Worm (Caenorhabditis elegans) whole organism, young adult: ENCODE measurements around the gene T23F11.4.

Experiments used
- B0336.3 ChIP-seq: fragments of 200-800 bp; sonication (Bioruptor generic); IDR thresholded peaks from 2 replicates; pipeline ENCODE4 v1.3.6; 2022; ENCODE audit warnings: missing genetic modification characterization, missing compliant biosample characterization
- C17E4.6 ChIP-seq: fragments of 200-800 bp; sonication (Bioruptor generic); IDR thresholded peaks from 2 replicates; pipeline ENCODE4 v1.3.6; 2022; ENCODE audit warnings: missing genetic modification reagents, missing genetic modification characterization, missing compliant biosample characterization
- D2030.7 ChIP-seq: fragments of 200-800 bp; sonication (Bioruptor generic); IDR thresholded peaks from 2 replicates; pipeline ENCODE4 v1.3.6; 2022; ENCODE audit warnings: missing genetic modification reagents, missing genetic modification characterization, missing compliant biosample characterization
- F33H1.4 ChIP-seq: fragments of 200-800 bp; sonication (Bioruptor generic); IDR thresholded peaks from 2 replicates; pipeline ENCODE4 v1.3.6; 2022; ENCODE audit warnings: missing genetic modification reagents, missing genetic modification characterization, missing compliant biosample characterization
- F37B4.10 ChIP-seq: fragments of 200-800 bp; sonication (Bioruptor generic); IDR thresholded peaks from 2 replicates; pipeline ENCODE4 v1.3.6; 2022; ENCODE audit warnings: missing genetic modification characterization, missing compliant biosample characterization
- F39B2.1 ChIP-seq: fragments of 200-800 bp; sonication (Bioruptor generic); IDR thresholded peaks from 2 replicates; pipeline ENCODE4 v1.3.6; 2022; ENCODE audit warnings: missing genetic modification reagents, missing genetic modification characterization, missing compliant biosample characterization
- F57A8.1 ChIP-seq: fragments of 200-800 bp; sonication (Bioruptor generic); optimal IDR thresholded peaks from 2 replicates; lab custom pipeline; 2018; ENCODE audit warnings: mild to moderate bottlenecking, missing genetic modification characterization, moderate library complexity, missing compliant biosample characterization
- K12H6.12 ChIP-seq: fragments of 200-800 bp; sonication (Bioruptor generic); optimal IDR thresholded peaks from 2 replicates; lab custom pipeline; 2018; ENCODE audit warnings: mild to moderate bottlenecking, missing genetic modification characterization, missing compliant biosample characterization
- T07F8.4 ChIP-seq: sonication (generic microtip); optimal IDR thresholded peaks from 2 replicates; lab custom pipeline; 2016; ENCODE audit warnings: mild to moderate bottlenecking, missing genetic modification characterization, moderate library complexity, missing compliant biosample characterization
- Y56A3A.18 ChIP-seq: fragments of 200-800 bp; sonication (Bioruptor generic); IDR thresholded peaks from 2 replicates; pipeline ENCODE4 v1.3.6; 2022; ENCODE audit warnings: missing genetic modification reagents, missing genetic modification characterization, missing compliant biosample characterization
- aptf-2 ChIP-seq: fragments of 200-800 bp; sonication (Bioruptor generic); conservative IDR thresholded peaks from 2 replicates; pipeline ENCODE4 v1.3.6; 2022; ENCODE audit warnings: missing genetic modification reagents, missing genetic modification characterization, missing compliant biosample characterization
- atf-7 ChIP-seq: sonication (generic microtip); optimal IDR thresholded peaks from 2 replicates; lab custom pipeline; 2017; ENCODE audit warnings: mild to moderate bottlenecking, missing genetic modification characterization, missing compliant biosample characterization
- cebp-1 ChIP-seq, 2 experiments: fragments of 200-800 bp in 1 of 2; sonication (Bioruptor generic) in 1 of 2; sonication (generic microtip) in 1 of 2; IDR thresholded peaks in 1 of 2; optimal IDR thresholded peaks in 1 of 2; 2 replicates each; pipeline versions ENCODE4 v1.3.6 to Lab custom; 2017 to 2022; ENCODE audit warnings: missing compliant biosample characterization in 2 of 2, missing genetic modification characterization in 2 of 2, mild to moderate bottlenecking in 1 of 2, missing genetic modification reagents in 1 of 2, moderate library complexity in 1 of 2
- ceh-27 ChIP-seq: fragments of 200-800 bp; sonication (Bioruptor generic); optimal IDR thresholded peaks from 2 replicates; lab custom pipeline; 2018; ENCODE audit warnings: mild to moderate bottlenecking, missing genetic modification characterization, moderate library complexity, missing compliant biosample characterization
- egl-18 ChIP-seq: fragments of 200-800 bp; sonication (Bioruptor generic); IDR thresholded peaks from 2 replicates; pipeline ENCODE4 v1.3.6; 2022; ENCODE audit warnings: missing genetic modification reagents, missing genetic modification characterization, missing compliant biosample characterization
- ekl-4 ChIP-seq: fragments of 200-800 bp; sonication (Bioruptor generic); IDR thresholded peaks from 2 replicates; pipeline ENCODE4 v1.3.6; 2022; ENCODE audit warnings: missing genetic modification reagents, missing genetic modification characterization, missing compliant biosample characterization
- him-1 ChIP-seq: sonication (generic microtip); optimal IDR thresholded peaks from 2 replicates; lab custom pipeline; 2016; ENCODE audit warnings: missing genotype, missing genetic modification reagents, missing genetic modification characterization, missing compliant biosample characterization
- hlh-12 ChIP-seq: sonication (generic microtip); optimal IDR thresholded peaks from 2 replicates; lab custom pipeline; 2016; ENCODE audit warnings: missing genetic modification characterization, missing compliant biosample characterization
- hsf-1 ChIP-seq: fragments of 200-800 bp; sonication (Bioruptor generic); IDR thresholded peaks from 2 replicates; pipeline ENCODE4 v1.3.6; 2022; ENCODE audit warnings: missing genetic modification reagents, missing genetic modification characterization, missing compliant biosample characterization
- lin-35 ChIP-seq, 3 experiments: fragments of 150-350 bp in 2 of 3; sonication (generic microtip) in 1 of 3; optimal IDR thresholded peaks; 2 replicates each; lab custom pipeline; 2014 to 2018; ENCODE audit warnings: missing biosample characterization in 3 of 3, missing genetic modification characterization in 3 of 3, missing genetic modification reagents in 3 of 3
- lin-40 ChIP-seq: sonication (generic microtip); optimal IDR thresholded peaks from 2 replicates; lab custom pipeline; 2016; ENCODE audit warnings: missing genetic modification characterization, mild to moderate bottlenecking, missing compliant biosample characterization, missing genotype, missing genetic modification reagents
- madf-10 ChIP-seq: sonication (generic microtip); optimal IDR thresholded peaks from 2 replicates; lab custom pipeline; 2016; ENCODE audit warnings: mild to moderate bottlenecking, missing genetic modification characterization, missing compliant biosample characterization
- mcd-1 ChIP-seq: fragments of 200-800 bp; sonication (Bioruptor generic); IDR thresholded peaks from 2 replicates; pipeline ENCODE4 v1.3.6; 2022; ENCODE audit warnings: missing genetic modification reagents, missing genetic modification characterization, missing compliant biosample characterization
- mxl-1 ChIP-seq: sonication (generic microtip); optimal IDR thresholded peaks from 2 replicates; lab custom pipeline; 2016; ENCODE audit warnings: missing genetic modification characterization, missing compliant biosample characterization
- nhr-80 ChIP-seq: sonication (generic microtip); optimal IDR thresholded peaks from 2 replicates; lab custom pipeline; 2016; ENCODE audit warnings: missing genetic modification characterization, missing compliant biosample characterization
- pbrm-1 ChIP-seq: fragments of 200-800 bp; sonication (Bioruptor generic); IDR thresholded peaks from 2 replicates; pipeline ENCODE4 v1.3.6; 2022; ENCODE audit warnings: missing genetic modification reagents, missing genetic modification characterization, missing compliant biosample characterization
- rcor-1 ChIP-seq: fragments of 200-800 bp; sonication (Bioruptor generic); IDR thresholded peaks from 2 replicates; pipeline ENCODE4 v1.3.6; 2022; ENCODE audit warnings: missing genetic modification reagents, missing genetic modification characterization, missing compliant biosample characterization
- rec-8 ChIP-seq, 2 experiments: sonication (generic microtip); optimal IDR thresholded peaks; 2 replicates each; lab custom pipeline; 2016; ENCODE audit warnings: mild to moderate bottlenecking in 2 of 2, missing genetic modification characterization in 2 of 2, missing genetic modification reagents in 2 of 2, missing genotype in 2 of 2, missing biosample characterization in 1 of 2, missing compliant biosample characterization in 1 of 2, moderate library complexity in 1 of 2
- repo-1 ChIP-seq: sonication (generic microtip); optimal IDR thresholded peaks from 2 replicates; lab custom pipeline; 2017; ENCODE audit warnings: mild to moderate bottlenecking, missing genetic modification characterization, missing compliant biosample characterization
- snpc-1.3 ChIP-seq: sonication (generic microtip); optimal IDR thresholded peaks from 2 replicates; lab custom pipeline; 2017; ENCODE audit warnings: missing genetic modification characterization, mild to moderate bottlenecking, missing compliant biosample characterization, antibody characterized with exemption, moderate library complexity, missing genotype, missing genetic modification reagents; ENCODE audit not compliant: insufficient read depth
- snpc-4 ChIP-seq, 5 experiments: fragments of 150-350 bp in 1 of 5; sonication (generic microtip) in 4 of 5; optimal IDR thresholded peaks; 2 replicates each; lab custom pipeline; 2014 to 2018; ENCODE audit warnings: missing genetic modification characterization in 5 of 5, missing biosample characterization in 3 of 5, antibody characterized with exemption in 2 of 5, mild to moderate bottlenecking in 2 of 5, missing compliant biosample characterization in 2 of 5, missing genotype in 2 of 5, moderate library complexity in 2 of 5, missing genetic modification reagents in 1 of 5
- somi-1 ChIP-seq: fragments of 200-800 bp; sonication (Bioruptor generic); optimal IDR thresholded peaks from 2 replicates; lab custom pipeline; 2018; ENCODE audit warnings: mild to moderate bottlenecking, missing genetic modification characterization, missing compliant biosample characterization
- unc-62 ChIP-seq: fragments of 150-350 bp; optimal IDR thresholded peaks from 2 replicates; lab custom pipeline; 2014; ENCODE audit warnings: missing biosample characterization, missing genetic modification reagents, missing genetic modification characterization
- zfh-2 ChIP-seq: fragments of 200-800 bp; sonication (Bioruptor generic); conservative IDR thresholded peaks from 2 replicates; pipeline ENCODE4 v1.3.6; 2022; ENCODE audit warnings: missing genetic modification reagents, missing genetic modification characterization, missing compliant biosample characterization
- ztf-26 ChIP-seq: sonication (generic microtip); optimal IDR thresholded peaks from 2 replicates; lab custom pipeline; 2017; ENCODE audit warnings: missing genetic modification characterization, missing compliant biosample characterization

T23F11.4 gene

ce11 chrIII:4659426-4659825, 5.7 kb downstream of the T23F11.4 start:
- TF ChIP-seq him-1 (tag; lab: Kevin White, UChicago) (no peak), somi-1 (GFP tag; lab: Kevin White, UChicago) (no peak), ceh-27 (peak; percentile 72)
- TF ChIP-seq, all 124 proteins: peak for 1

DNA sequence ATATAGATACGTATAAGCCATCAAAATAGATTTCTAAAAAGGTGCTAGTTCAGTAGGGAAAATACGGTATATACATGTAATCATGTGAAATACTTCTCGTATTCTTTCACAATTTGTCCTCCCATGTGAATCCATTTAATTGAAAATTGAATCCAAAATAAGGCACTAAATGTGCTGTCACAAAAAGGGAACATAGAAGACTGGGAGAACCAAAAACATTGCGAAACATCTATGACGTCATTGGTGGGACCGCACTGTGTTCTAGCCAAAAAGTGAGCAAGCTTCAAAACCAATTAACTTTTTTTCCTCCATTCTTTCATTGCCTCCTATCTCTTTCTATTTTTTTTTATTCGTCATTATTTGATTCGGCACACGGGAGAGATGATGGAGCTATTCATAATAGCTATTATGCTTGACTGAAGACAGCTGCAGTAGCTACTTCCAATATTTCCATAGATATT, 6.8 kb downstream of the T23F11.4 start, which contains the start of gene cdka-1:
Gene cdka-1, plus strand, starts transcription at position 411 of the 461 bp plus-strand sequence.
- TF ChIP-seq lin-35 (GFP tag; optimal IDR thresholded peaks at IDR 0.05; lab: Kevin White, UChicago) (peak in 1 of 3 experiments; percentile 45), atf-7 (tag; lab: Kevin White, UChicago) (peak; percentile 47), hsf-1 (GFP tag; lab: Robert Waterston, UW) (no peak), egl-18 (no peak), rec-8 (tag; optimal IDR thresholded peaks at IDR 0.05; lab: Kevin White, UChicago) (no peak), B0336.3 (GFP tag; lab: Robert Waterston, UW) (no peak), cebp-1 (GFP tag; IDR thresholded peaks at IDR 0.05; lab: Robert Waterston, UW) (no peak), cebp-1 (tag; optimal IDR thresholded peaks at IDR 0.05; lab: Kevin White, UChicago) (peak; percentile 86), K12H6.12 (tag; lab: Kevin White, UChicago) (peak; percentile 60)

ce11 chrIII:4657386-4657785, 7.8 kb downstream of the T23F11.4 start:
- TF ChIP-seq Y56A3A.18 (GFP tag; lab: Robert Waterston, UW) = no peak
- TF ChIP-seq madf-10 (tag; lab: Kevin White, UChicago) = no peak
- no peak for TF ChIP-seq repo-1
- TF ChIP-seq snpc-1.3 (tag; lab: Kevin White, UChicago) = no peak
- no peak for TF ChIP-seq F39B2.1 (GFP tag; lab: Robert Waterston, UW)
- no peak for TF ChIP-seq D2030.7 (GFP tag; lab: Robert Waterston, UW)
- no peak for TF ChIP-seq F37B4.10

DNA sequence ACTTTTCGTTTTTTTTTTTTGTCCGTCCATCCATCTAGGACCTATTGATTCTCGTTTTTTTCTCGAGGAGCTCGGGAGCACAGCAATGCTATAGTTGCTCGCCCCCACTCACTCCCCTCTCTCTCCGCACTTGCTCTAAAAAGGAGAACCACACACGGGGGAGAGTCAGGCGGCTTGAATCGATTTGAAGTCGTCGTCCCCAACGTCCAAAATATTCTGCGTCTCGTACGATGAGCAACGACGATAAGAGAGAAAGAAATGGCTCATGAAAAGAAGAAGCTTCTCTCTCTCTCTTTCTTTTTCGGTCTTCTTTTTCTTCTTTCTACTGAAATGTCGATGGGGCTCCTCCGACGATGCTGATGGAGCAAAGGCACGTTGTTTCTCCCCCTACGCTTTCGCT, 8.8 kb downstream of the T23F11.4 start:
- TF ChIP-seq cebp-1 (GFP tag; IDR thresholded peaks at IDR 0.05; lab: Robert Waterston, UW) (no peak), cebp-1 (tag; optimal IDR thresholded peaks at IDR 0.05; lab: Kevin White, UChicago) (peak; percentile 39), D2030.7 (GFP tag; lab: Robert Waterston, UW) (no peak), K12H6.12 (tag; lab: Kevin White, UChicago) (peak; percentile 57), mcd-1 (GFP tag; lab: Robert Waterston, UW) (peak; percentile 16; the same call in 1 of the 2 replicates), F57A8.1 (no peak), C17E4.6 (GFP tag; lab: Robert Waterston, UW) (no peak), ceh-27 (peak; percentile 41), T07F8.4 (tag; lab: Kevin White, UChicago) (no peak), mxl-1 (tag; lab: Kevin White, UChicago) (no peak), lin-40 (tag; lab: Kevin White, UChicago) (peak; percentile 13), ekl-4 (GFP tag; lab: Robert Waterston, UW) (0 out of 2 replicates have a peak, but pooled peaks have one; percentile 25), lin-35 (GFP tag; optimal IDR thresholded peaks at IDR 0.05; lab: Kevin White, UChicago) (peak in 1 of 3 experiments; percentile 51)
- TF ChIP-seq, all 124 proteins: peak for 7

- TF ChIP-seq ztf-26 (tag; lab: Kevin White, UChicago) = no peak
- no peak for TF ChIP-seq F33H1.4
- TF ChIP-seq hlh-12 (tag; lab: Kevin White, UChicago) = no peak
- TF ChIP-seq lin-40 (tag; lab: Kevin White, UChicago) = no peak
- no peak for TF ChIP-seq pbrm-1 (GFP tag; lab: Robert Waterston, UW)
- TF ChIP-seq aptf-2 (GFP tag; lab: Robert Waterston, UW) = no peak
- TF ChIP-seq zfh-2 (GFP tag; lab: Robert Waterston, UW) = no peak
- TF ChIP-seq unc-62 = no peak
- no peak for TF ChIP-seq rcor-1 (GFP tag; lab: Robert Waterston, UW)
- no peak for TF ChIP-seq snpc-4 (GFP tag; optimal IDR thresholded peaks at IDR 0.05; lab: Kevin White, UChicago)
- no peak for TF ChIP-seq snpc-4 (tag; optimal IDR thresholded peaks at IDR 0.05; lab: Kevin White, UChicago)
- no peak for TF ChIP-seq nhr-80 (tag; lab: Kevin White, UChicago)
These were observed 9.8 kb downstream of the T23F11.4 start, which contains the start of gene T23F11.2 for ce11 chrIII:4655402-4655801. TSS of gene T23F11.2 (minus strand) at chrIII:4655502.
